Fruit fly (Drosophila melanogaster): ENCODE data around the gene CG2983.

Gene CG2983

DNA sequence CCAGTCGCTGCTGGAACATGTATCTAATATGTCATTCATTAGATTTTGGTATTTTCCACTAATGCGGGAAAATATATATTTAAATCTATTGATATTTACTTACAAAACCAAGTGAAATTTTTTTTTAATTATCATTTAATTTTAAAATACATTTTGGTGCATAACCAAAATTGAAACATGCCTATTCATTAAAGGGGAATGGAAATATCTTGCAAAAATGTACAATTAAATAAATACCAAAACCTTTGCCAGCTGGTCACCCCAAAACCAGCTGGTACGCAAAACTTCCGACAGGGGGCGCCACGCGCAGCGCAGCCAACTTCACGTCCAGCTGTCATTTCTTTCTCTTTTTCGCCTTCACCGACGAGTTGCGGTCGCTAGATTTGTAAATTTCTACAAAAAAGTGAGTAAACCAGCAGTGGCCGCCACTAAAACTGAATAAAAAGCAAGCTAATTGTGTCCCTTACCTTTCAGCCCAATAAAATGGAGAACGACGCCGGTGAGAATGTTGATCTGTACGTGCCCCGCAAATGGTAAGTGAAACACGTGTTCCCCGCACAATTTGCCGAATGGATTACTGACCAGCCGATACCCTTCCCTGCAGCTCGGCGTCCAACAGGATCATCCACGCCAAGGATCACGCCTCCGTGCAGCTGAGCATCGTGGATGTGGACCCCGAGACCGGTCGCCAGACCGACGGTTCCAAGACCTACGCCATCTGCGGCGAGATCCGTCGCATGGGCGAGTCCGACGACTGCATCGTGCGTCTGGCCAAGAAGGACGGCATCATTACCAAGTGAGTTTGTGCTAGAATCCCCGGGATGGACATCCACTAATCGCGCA, 8.6 kb downstream of the CG2983 start, which contains the start of the genes CG3104 and RpS21 (continued):
- TF ChIP-seq dmrt11E (tag; optimal IDR thresholded peaks at IDR 0.05) (peak; percentile 65), Myb (GFP tag; optimal IDR thresholded peaks at IDR 0.05) (peak; percentile 65), Pdp1 (GFP tag; optimal IDR thresholded peaks at IDR 0.05) (peak; percentile 70 to 71), D19B (GFP tag; optimal IDR thresholded peaks at IDR 0.05) (peak; percentile 56), CG15696 (tag; optimal IDR thresholded peaks at IDR 0.05) (peak; percentile 69), B-H2 (GFP tag; optimal IDR thresholded peaks at IDR 0.05) (peak; percentile 96)

DNA sequence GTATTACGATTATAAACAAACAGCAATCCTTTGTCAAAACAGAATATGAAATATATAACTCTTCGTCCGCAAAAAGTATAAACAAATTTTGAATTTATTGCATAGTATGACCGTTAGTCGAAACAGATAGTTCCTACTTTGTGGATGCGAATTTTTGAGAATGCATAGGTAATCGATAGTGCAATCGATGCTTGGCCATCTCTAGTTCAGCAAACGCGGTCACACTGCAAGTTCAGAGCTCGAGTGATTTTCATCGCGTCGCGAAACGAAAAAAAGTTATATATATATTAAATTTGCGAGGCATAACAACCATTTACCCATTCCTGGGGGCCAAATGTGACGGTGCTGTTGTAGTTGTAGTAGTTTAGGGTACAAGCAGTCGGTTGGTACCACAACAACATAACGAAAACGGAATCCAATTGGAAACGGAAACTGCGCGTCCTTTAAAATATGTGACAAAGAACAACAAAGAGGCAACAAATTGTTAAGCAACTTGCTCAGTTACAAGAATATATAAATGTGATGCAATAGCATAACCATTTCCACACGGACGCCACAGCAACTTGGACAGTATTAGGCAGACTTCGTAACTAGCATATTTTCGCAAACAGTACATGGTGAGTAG, 9.6 kb downstream of the CG2983 start, which contains the start of gene CG2991:
TSS of gene CG2991 (plus strand) at position 205 of the 625 bp plus-strand sequence.
- TF ChIP-seq insv (GFP tag; optimal IDR thresholded peaks at IDR 0.05) (peak in 1 of 2 experiments; percentile 97), CG18011 (GFP tag; optimal IDR thresholded peaks at IDR 0.05) (no peak), dimm (GFP tag; IDR thresholded peaks at IDR 0.05) (no peak), Dfd (GFP tag; optimal IDR thresholded peaks at IDR 0.05) (no peak), CG4360 (GFP tag; IDR thresholded peaks at IDR 0.05) (no peak; the same call in 1 of the 2 replicates), Ets65A (GFP tag) (peak; percentile 60), Sin3A (optimal IDR thresholded peaks at IDR 0.05) (peak; percentile 39), fd102C (GFP tag; optimal IDR thresholded peaks at IDR 0.05) (no peak), Sox102F (GFP tag; optimal IDR thresholded peaks at IDR 0.05) (no peak), CG11456 (GFP tag; IDR thresholded peaks at IDR 0.05) (no peak), Blimp-1 (GFP tag; optimal IDR thresholded peaks at IDR 0.05) (no peak), sug (tag; optimal IDR thresholded peaks at IDR 0.05) (peak; percentile 63), scrt (GFP tag; optimal IDR thresholded peaks at IDR 0.05) (no peak), vvl (GFP tag; IDR thresholded peaks at IDR 0.05) (peak; percentile 55), CG1233 (GFP tag; optimal IDR thresholded peaks at IDR 0.05) (peak; percentile 25), Rx (GFP tag; IDR thresholded peaks at IDR 0.05) (no peak), Asciz (GFP tag; optimal IDR thresholded peaks at IDR 0.05) (no peak), ATbp (GFP tag; optimal IDR thresholded peaks at IDR 0.05) (no peak), Hmx (GFP tag; optimal IDR thresholded peaks at IDR 0.05) (no peak), stwl (tag; optimal IDR thresholded peaks at IDR 0.05) (peak; percentile 84), ci (GFP tag; IDR thresholded peaks at IDR 0.05) (peak; percentile 14; the same call in 2 of the 3 replicates), Poxn (GFP tag; IDR thresholded peaks at IDR 0.05) (no peak), MBD-R2 (GFP tag; IDR thresholded peaks at IDR 0.05) (peak; percentile 75), CG9876 (GFP tag; optimal IDR thresholded peaks at IDR 0.05) (no peak), CG15696 (tag; optimal IDR thresholded peaks at IDR 0.05) (peak; percentile 9), CG3726 (GFP tag; IDR thresholded peaks at IDR 0.05) (no peak), D (optimal IDR thresholded peaks at IDR 0.05) (no peak), D (GFP tag; optimal IDR thresholded peaks at IDR 0.05) (no peak), CG3995 (GFP tag; optimal IDR thresholded peaks at IDR 0.05) (peak; percentile 58), chn (GFP tag; optimal IDR thresholded peaks at IDR 0.05) (no peak), CG32767 (GFP tag; IDR thresholded peaks at IDR 0.05) (no peak), inv (GFP tag; IDR thresholded peaks at IDR 0.05; ENCODE audit: partially characterized antibody) (peak; percentile 70), Med (GFP tag) (peak; percentile 85), CG34422 (GFP tag; IDR thresholded peaks at IDR 0.05) (peak; percentile 36; the same call in 1 of the 3 replicates), CG12299 (tag; optimal IDR thresholded peaks at IDR 0.05) (peak; percentile 61), nerfin-1 (tag; optimal IDR thresholded peaks at IDR 0.05) (peak; percentile 9), pros (GFP tag; optimal IDR thresholded peaks at IDR 0.05) (no peak), sqz (GFP tag; optimal IDR thresholded peaks at IDR 0.05) (no peak), Usf (GFP tag; optimal IDR thresholded peaks at IDR 0.05) (no peak), HHEX (GFP tag; optimal IDR thresholded peaks at IDR 0.05) (no peak), ranshi (GFP tag; IDR thresholded peaks at IDR 0.05) (no peak), schlank (tag; optimal IDR thresholded peaks at IDR 0.05) (no peak)

Measured in whole organism, embryonic.